Fruit fly (Drosophila melanogaster) S2 (cell line): ENCODE measurements around the gene CG31161.

Experiments used
- CG8478 ChIP-seq: fragments of >200 bp; optimal IDR thresholded peaks from 2 replicates; lab custom pipeline; 2018
- CTCF ChIP-seq, 2 experiments: fragments of >200 bp; optimal IDR thresholded peaks; 2 replicates each; lab custom pipeline; 2018

dm6 chr3R:22569888-22570287, 46.4 kb upstream of the CG31161 start, which contains the start of gene CG33110:
- TF ChIP-seq CTCF (optimal IDR thresholded peaks at IDR 0.05; lab: Kevin White, UChicago) (no peak), CG8478 (lab: Kevin White, UChicago) (no peak)
